Worm (Caenorhabditis elegans) whole organism, late embryonic: ENCODE measurements around the gene T10H9.8.

Source experiments
- C38D4.7 ChIP-seq: fragments of 200-800 bp; sonication (Bioruptor generic); optimal IDR thresholded peaks from 2 replicates; lab custom pipeline; 2018; ENCODE audit warnings: mild to moderate bottlenecking, missing genetic modification characterization, moderate library complexity, missing compliant biosample characterization
- F13H6.1 ChIP-seq: sonication (generic microtip); optimal IDR thresholded peaks from 2 replicates; lab custom pipeline; 2016; ENCODE audit warnings: missing genetic modification characterization, missing compliant biosample characterization
- K09A11.1 ChIP-seq: sonication (generic microtip); optimal IDR thresholded peaks from 2 replicates; lab custom pipeline; 2017; ENCODE audit warnings: antibody characterized with exemption, mild to moderate bottlenecking, missing genetic modification characterization, missing compliant biosample characterization; ENCODE audit not compliant: insufficient read depth
- T23F11.4 ChIP-seq: fragments of 200-800 bp; sonication (Bioruptor generic); optimal IDR thresholded peaks from 2 replicates; lab custom pipeline; 2018; ENCODE audit warnings: mild to moderate bottlenecking, missing genetic modification characterization, missing compliant biosample characterization
- Y22D7AL.16 ChIP-seq: sonication (generic microtip); optimal IDR thresholded peaks from 2 replicates; lab custom pipeline; 2016; ENCODE audit warnings: missing genetic modification characterization, missing compliant biosample characterization
- ahr-1 ChIP-seq: sonication (generic microtip); optimal IDR thresholded peaks from 2 replicates; lab custom pipeline; 2016; ENCODE audit warnings: missing genetic modification characterization, missing compliant biosample characterization
- ama-1 ChIP-seq: fragments of 150-350 bp; optimal IDR thresholded peaks from 2 replicates; lab custom pipeline; 2014
- ceh-18 ChIP-seq: sonication (generic microtip); optimal IDR thresholded peaks from 2 replicates; lab custom pipeline; 2016; ENCODE audit warnings: missing genetic modification characterization, missing compliant biosample characterization
- ceh-2 ChIP-seq: sonication (generic microtip); optimal IDR thresholded peaks from 2 replicates; lab custom pipeline; 2016; ENCODE audit warnings: missing genotype, missing genetic modification characterization, missing compliant biosample characterization
- ceh-24 ChIP-seq: sonication (generic microtip); optimal IDR thresholded peaks from 2 replicates; lab custom pipeline; 2016; ENCODE audit warnings: mild to moderate bottlenecking, missing genetic modification characterization, missing compliant biosample characterization
- ceh-34 ChIP-seq: sonication (generic microtip); optimal IDR thresholded peaks from 2 replicates; lab custom pipeline; 2016; ENCODE audit warnings: mild to moderate bottlenecking, missing genetic modification characterization, missing compliant biosample characterization
- ceh-48 ChIP-seq: sonication (generic microtip); optimal IDR thresholded peaks from 2 replicates; lab custom pipeline; 2016; ENCODE audit warnings: missing genetic modification characterization, inconsistent platforms, missing compliant biosample characterization
- ceh-6 ChIP-seq: fragments of 200-800 bp; sonication (Bioruptor generic); optimal IDR thresholded peaks from 2 replicates; lab custom pipeline; 2018; ENCODE audit warnings: mild to moderate bottlenecking, missing genetic modification characterization, missing compliant biosample characterization
- che-1 ChIP-seq: sonication (generic microtip); optimal IDR thresholded peaks from 2 replicates; lab custom pipeline; 2016; ENCODE audit warnings: mild to moderate bottlenecking, missing genetic modification characterization, missing compliant biosample characterization
- dmd-4 ChIP-seq: sonication (generic microtip); optimal IDR thresholded peaks from 2 replicates; lab custom pipeline; 2016; ENCODE audit warnings: borderline replicate concordance, missing genetic modification characterization, missing compliant biosample characterization
- dve-1 ChIP-seq: sonication (generic microtip); optimal IDR thresholded peaks from 2 replicates; lab custom pipeline; 2017; ENCODE audit warnings: antibody characterized with exemption, mild to moderate bottlenecking, missing genetic modification characterization, missing compliant biosample characterization
- elt-2 ChIP-seq: sonication (generic microtip); optimal IDR thresholded peaks from 2 replicates; lab custom pipeline; 2016; ENCODE audit warnings: missing genetic modification reagents, missing genetic modification characterization, missing compliant biosample characterization
- ets-4 ChIP-seq: sonication (generic microtip); optimal IDR thresholded peaks from 2 replicates; lab custom pipeline; 2016; ENCODE audit warnings: missing genetic modification characterization, missing compliant biosample characterization
- fax-1 ChIP-seq: sonication (generic microtip); optimal IDR thresholded peaks from 2 replicates; lab custom pipeline; 2016; ENCODE audit warnings: missing genotype, missing genetic modification characterization, missing compliant biosample characterization
- fkh-6 ChIP-seq: sonication (generic microtip); optimal IDR thresholded peaks from 2 replicates; lab custom pipeline; 2016; ENCODE audit warnings: missing genetic modification characterization, missing compliant biosample characterization
- gmeb-2 ChIP-seq: sonication (generic microtip); optimal IDR thresholded peaks from 2 replicates; lab custom pipeline; 2016; ENCODE audit warnings: missing genetic modification characterization, inconsistent platforms, missing compliant biosample characterization
- hlh-13 ChIP-seq: fragments of 200-800 bp; sonication (Bioruptor generic); optimal IDR thresholded peaks from 2 replicates; lab custom pipeline; 2018; ENCODE audit warnings: mild to moderate bottlenecking, missing genetic modification characterization, missing compliant biosample characterization
- hlh-8 ChIP-seq: sonication (generic microtip); optimal IDR thresholded peaks from 2 replicates; lab custom pipeline; 2016; ENCODE audit warnings: missing genotype, missing genetic modification characterization, missing compliant biosample characterization
- lim-6 ChIP-seq: sonication (generic microtip); optimal IDR thresholded peaks from 2 replicates; lab custom pipeline; 2016; ENCODE audit warnings: missing genetic modification characterization, missing compliant biosample characterization
- lin-11 ChIP-seq: fragments of 200-800 bp; sonication (Bioruptor generic); optimal IDR thresholded peaks from 2 replicates; lab custom pipeline; 2018; ENCODE audit warnings: mild to moderate bottlenecking, missing genetic modification characterization, missing compliant biosample characterization
- mec-3 ChIP-seq: sonication (generic microtip); optimal IDR thresholded peaks from 2 replicates; lab custom pipeline; 2016; ENCODE audit warnings: borderline replicate concordance, missing genetic modification characterization, missing compliant biosample characterization
- nfya-1 ChIP-seq: sonication (generic microtip); optimal IDR thresholded peaks from 2 replicates; lab custom pipeline; 2017; ENCODE audit warnings: missing genetic modification characterization, mild to moderate bottlenecking, missing compliant biosample characterization, antibody characterized with exemption, moderate library complexity
- npax-4 ChIP-seq: sonication (generic microtip); optimal IDR thresholded peaks from 2 replicates; lab custom pipeline; 2016; ENCODE audit warnings: missing genetic modification characterization, missing compliant biosample characterization
- pag-3 ChIP-seq: sonication (generic microtip); optimal IDR thresholded peaks from 2 replicates; lab custom pipeline; 2016; ENCODE audit warnings: missing compliant biosample characterization, missing genetic modification characterization, borderline replicate concordance
- pha-4 ChIP-seq: fragments of 150-350 bp; optimal IDR thresholded peaks from 2 replicates; lab custom pipeline; 2018; ENCODE audit warnings: missing biosample characterization, missing genetic modification reagents, missing genetic modification characterization
- ref-2 ChIP-seq: sonication (generic microtip); optimal IDR thresholded peaks from 2 replicates; lab custom pipeline; 2016; ENCODE audit warnings: missing genetic modification characterization, missing compliant biosample characterization
- rnt-1 ChIP-seq: sonication (generic microtip); optimal IDR thresholded peaks from 2 replicates; lab custom pipeline; 2016; ENCODE audit warnings: missing genetic modification characterization, missing compliant biosample characterization
- sdc-2 ChIP-seq: sonication (generic microtip); optimal IDR thresholded peaks from 2 replicates; lab custom pipeline; 2016; ENCODE audit warnings: missing genotype, missing genetic modification characterization, missing compliant biosample characterization
- sox-2 ChIP-seq: fragments of 200-800 bp; sonication (Bioruptor generic); IDR thresholded peaks from 2 replicates; pipeline ENCODE4 v1.3.6; 2022; ENCODE audit warnings: missing genetic modification reagents, missing genetic modification characterization, missing compliant biosample characterization
- sox-4 ChIP-seq: sonication (generic microtip); optimal IDR thresholded peaks from 2 replicates; lab custom pipeline; 2017; ENCODE audit warnings: mild to moderate bottlenecking, missing genetic modification characterization, inconsistent platforms, missing compliant biosample characterization
- syd-9 ChIP-seq: sonication (generic microtip); optimal IDR thresholded peaks from 2 replicates; lab custom pipeline; 2016; ENCODE audit warnings: mild to moderate bottlenecking, missing genetic modification characterization, moderate library complexity, missing compliant biosample characterization
- tbx-2 ChIP-seq: sonication (generic microtip); optimal IDR thresholded peaks from 2 replicates; lab custom pipeline; 2016; ENCODE audit warnings: missing genetic modification characterization, missing compliant biosample characterization
- tbx-7 ChIP-seq: sonication (generic microtip); optimal IDR thresholded peaks from 2 replicates; lab custom pipeline; 2016; ENCODE audit warnings: missing genotype, missing genetic modification characterization, missing compliant biosample characterization
- unc-42 ChIP-seq: sonication (generic microtip); optimal IDR thresholded peaks from 2 replicates; lab custom pipeline; 2016; ENCODE audit warnings: missing genotype, missing genetic modification characterization, missing compliant biosample characterization
- zip-5 ChIP-seq: sonication (generic microtip); optimal IDR thresholded peaks from 2 replicates; lab custom pipeline; 2016; ENCODE audit warnings: missing genetic modification characterization, missing compliant biosample characterization
- ztf-16 ChIP-seq: sonication (generic microtip); optimal IDR thresholded peaks from 2 replicates; lab custom pipeline; 2017; ENCODE audit warnings: missing genetic modification characterization, missing compliant biosample characterization

T10H9.8 gene

DNA sequence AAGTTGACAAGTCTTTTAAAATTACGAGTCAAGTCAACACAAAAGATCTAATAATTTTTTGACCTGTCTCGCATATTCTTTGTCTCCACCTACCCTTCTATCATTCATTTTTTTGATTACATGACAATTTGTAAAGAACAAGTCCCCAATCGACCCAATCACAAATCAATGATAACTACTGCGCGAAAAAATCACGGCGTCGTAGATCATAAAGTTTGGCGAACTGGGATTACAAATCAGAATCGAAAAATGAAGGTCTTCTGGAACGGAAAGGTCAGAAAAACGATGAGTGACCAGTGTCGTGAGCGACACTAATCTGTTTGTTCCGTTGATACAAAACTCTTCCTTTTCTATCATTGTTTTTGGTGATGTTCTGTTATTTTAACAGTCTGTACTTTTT is 37.9 kb downstream of the T10H9.8 start:
- TF ChIP-seq ceh-6 (GFP tag; lab: Kevin White, UChicago) (no peak), ceh-34 (tag; lab: Kevin White, UChicago) (no peak), unc-42 (no peak), che-1 (tag; lab: Kevin White, UChicago) (no peak), ahr-1 (tag; lab: Kevin White, UChicago) (no peak), sox-2 (no peak), lim-6 (tag; lab: Kevin White, UChicago) (no peak), nfya-1 (tag; lab: Kevin White, UChicago) (no peak), ref-2 (tag; lab: Kevin White, UChicago) (no peak), Y22D7AL.16 (no peak), T23F11.4 (no peak), npax-4 (tag; lab: Kevin White, UChicago) (no peak), fax-1 (tag; lab: Kevin White, UChicago) (no peak), ama-1 (lab: Kevin White, UChicago) (no peak), zip-5 (no peak), sox-4 (tag; lab: Kevin White, UChicago) (no peak), ceh-48 (tag; lab: Kevin White, UChicago) (no peak), gmeb-2 (tag; lab: Kevin White, UChicago) (no peak)

DNA sequence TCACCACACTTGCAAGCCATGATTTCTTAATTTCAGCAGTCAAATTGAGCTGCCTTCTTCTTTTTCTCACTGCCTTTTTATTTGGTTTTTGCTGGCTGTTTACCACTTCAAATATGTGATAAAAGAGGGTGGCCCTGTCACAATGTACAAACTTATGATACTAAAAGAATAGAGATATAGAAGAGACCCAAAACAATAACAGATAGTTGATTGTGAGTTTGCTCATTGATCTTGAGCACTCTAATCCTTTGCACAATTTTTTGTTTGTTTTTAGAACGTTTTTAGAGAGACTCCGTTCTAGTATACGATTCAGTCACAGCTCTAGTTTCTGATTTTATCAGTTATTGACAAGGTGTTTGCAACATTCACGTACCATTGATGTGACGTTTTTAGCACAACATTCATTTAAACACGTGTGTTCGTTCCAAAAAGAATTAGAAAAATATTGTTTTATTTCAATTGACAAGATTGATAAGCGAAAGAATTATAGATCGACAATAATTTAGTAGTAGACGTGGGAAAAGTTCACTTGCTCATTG is 39.7 kb downstream of the T10H9.8 start, which contains the start of gene mtl-1:
mtl-1 (minus strand) TSS at position 51 of the 539 bp plus-strand sequence.
- TF ChIP-seq sdc-2 = no peak
- no peak for TF ChIP-seq npax-4 (tag; lab: Kevin White, UChicago)
- no peak for TF ChIP-seq tbx-2
- no peak for TF ChIP-seq ztf-16 (tag; lab: Kevin White, UChicago)
- TF ChIP-seq C38D4.7 (GFP tag; lab: Kevin White, UChicago) = no peak
- TF ChIP-seq dve-1 (tag; lab: Kevin White, UChicago) = no peak
- TF ChIP-seq T23F11.4 = no peak
- no peak for TF ChIP-seq syd-9
- TF ChIP-seq sox-4 (tag; lab: Kevin White, UChicago) = no peak
- no peak for TF ChIP-seq ceh-24 (tag; lab: Kevin White, UChicago)
- TF ChIP-seq lin-11 (tag; lab: Kevin White, UChicago) = no peak
- TF ChIP-seq mec-3 (tag; lab: Kevin White, UChicago) = no peak
- TF ChIP-seq ceh-18 (tag; lab: Kevin White, UChicago) = no peak
- no peak for TF ChIP-seq pag-3
- TF ChIP-seq ceh-48 (tag; lab: Kevin White, UChicago) = no peak
- no peak for TF ChIP-seq nfya-1 (tag; lab: Kevin White, UChicago)
- no peak for TF ChIP-seq ceh-2 (tag; lab: Kevin White, UChicago)
- TF ChIP-seq, all 69 proteins: peak for 0

ce11 chrV:6694668-6695067 is 42.5 kb downstream of the T10H9.8 start, which contains the start of gene W02F12.8:
Gene W02F12.8, minus strand, starts transcription at chrV:6694768.
- TF ChIP-seq mec-3 (tag; lab: Kevin White, UChicago) (no peak), C38D4.7 (GFP tag; lab: Kevin White, UChicago) (no peak), lim-6 (tag; lab: Kevin White, UChicago) (no peak), fkh-6 (tag; lab: Kevin White, UChicago) (no peak), F13H6.1 (tag; lab: Kevin White, UChicago) (no peak), pha-4 (no peak), hlh-8 (no peak), dmd-4 (no peak), ceh-6 (GFP tag; lab: Kevin White, UChicago) (no peak)

DNA sequence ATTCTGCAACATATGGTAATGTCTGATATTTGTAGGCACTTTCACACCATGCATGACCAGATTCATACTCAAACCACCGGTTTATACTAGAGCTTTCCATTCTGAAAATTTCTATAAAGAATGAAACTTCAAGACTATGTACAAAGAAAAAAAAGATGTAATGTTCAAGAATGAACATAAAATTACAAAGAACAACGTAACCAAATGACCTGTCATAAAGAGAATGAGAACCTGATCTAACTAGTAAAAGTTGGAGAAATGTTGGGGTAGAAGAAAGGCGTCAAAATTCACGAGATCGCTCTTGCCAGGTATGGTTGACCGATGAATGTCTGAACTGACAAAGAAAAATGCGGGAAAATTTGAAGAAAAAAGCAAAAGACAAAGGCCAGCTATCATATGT is 45.4 kb downstream of the T10H9.8 start, which contains the start of gene W02F12.2:
W02F12.2 (minus strand) TSS at position 101 of the 400 bp plus-strand sequence.
- no peak for TF ChIP-seq ama-1 (lab: Kevin White, UChicago)
- TF ChIP-seq ets-4 (tag; lab: Kevin White, UChicago) = no peak
- no peak for TF ChIP-seq syd-9
- TF ChIP-seq elt-2 (tag; lab: Kevin White, UChicago) = no peak
- TF ChIP-seq fax-1 (tag; lab: Kevin White, UChicago) = no peak
- no peak for TF ChIP-seq C38D4.7 (GFP tag; lab: Kevin White, UChicago)
- no peak for TF ChIP-seq rnt-1 (tag; lab: Kevin White, UChicago)
- no peak for TF ChIP-seq K09A11.1 (tag; lab: Kevin White, UChicago)
- no peak for TF ChIP-seq hlh-13
- no peak for TF ChIP-seq tbx-7
- no peak for TF ChIP-seq ref-2 (tag; lab: Kevin White, UChicago)
